Fruit fly (Drosophila melanogaster) Kc167 (cell line): ENCODE data around the gene AMPKalpha.

Experiments
- Myc ChIP-seq: fragments of >200 bp; optimal IDR thresholded peaks from 2 replicates; lab custom pipeline; 2017; ENCODE audit warnings: missing external identifiers
- Sin3A ChIP-seq: fragments of >200 bp; optimal IDR thresholded peaks from 2 replicates; lab custom pipeline; 2018; ENCODE audit warnings: missing external identifiers
- h ChIP-seq: fragments of >200 bp; optimal IDR thresholded peaks from 3 replicates; lab custom pipeline; 2018; ENCODE audit warnings: missing external identifiers
- insv ChIP-seq: fragments of >200 bp; optimal IDR thresholded peaks from 3 replicates; lab custom pipeline; 2018; ENCODE audit warnings: missing external identifiers
- psq ChIP-seq: fragments of >200 bp; optimal IDR thresholded peaks from 2 replicates; lab custom pipeline; 2017; ENCODE audit warnings: missing external identifiers
- ttk ChIP-seq: sonication (Bioruptor generic); optimal IDR thresholded peaks from 2 replicates; lab custom pipeline; 2017; ENCODE audit warnings: missing external identifiers

Gene AMPKalpha

dm6 chrX:1375265-1375958, at the start of gene AMPKalpha:
Gene AMPKalpha, plus strand, starts transcription at chrX:1375536.
- no peak for TF ChIP-seq psq (lab: Kevin White, UChicago)
- no peak for TF ChIP-seq ttk (lab: Kevin White, UChicago)
- no peak for TF ChIP-seq Myc (lab: Kevin White, UChicago)
- no peak for TF ChIP-seq insv (lab: Kevin White, UChicago)
- TF ChIP-seq Sin3A (lab: Kevin White, UChicago): no peak
- no peak for TF ChIP-seq h

dm6 chrX:1337998-1338397, 37.3 kb upstream of the AMPKalpha start:
- TF ChIP-seq ttk (lab: Kevin White, UChicago) (no peak), Sin3A (lab: Kevin White, UChicago) (no peak), psq (lab: Kevin White, UChicago) (no peak), insv (lab: Kevin White, UChicago) (no peak), Myc (lab: Kevin White, UChicago) (no peak), h (no peak)

dm6 chrX:1341528-1341927, 33.8 kb upstream of the AMPKalpha start, which contains the start of gene CG11409:
Gene CG11409, minus strand, starts transcription at chrX:1341587.
- no peak for TF ChIP-seq Sin3A (lab: Kevin White, UChicago)

- TF ChIP-seq Myc (lab: Kevin White, UChicago) (no peak), ttk (lab: Kevin White, UChicago) (no peak), Sin3A (lab: Kevin White, UChicago) (no peak), h (no peak), insv (lab: Kevin White, UChicago) (no peak), psq (lab: Kevin White, UChicago) (no peak)
These were observed 33.4 kb upstream of the AMPKalpha start, which contains the start of gene Naa30A for dm6 chrX:1341944-1342392. Gene Naa30A, plus strand, starts transcription at chrX:1342106.

dm6 chrX:1346256-1346655, 29.1 kb upstream of the AMPKalpha start, which contains the start of gene Tsp2A:
Gene Tsp2A, plus strand, starts transcription at chrX:1346553.
- TF ChIP-seq ttk (lab: Kevin White, UChicago) (no peak), h (no peak), Myc (lab: Kevin White, UChicago) (no peak), Sin3A (lab: Kevin White, UChicago) (no peak), psq (lab: Kevin White, UChicago) (no peak), insv (lab: Kevin White, UChicago) (no peak)

- no peak for TF ChIP-seq Myc (lab: Kevin White, UChicago)
- no peak for TF ChIP-seq h
- TF ChIP-seq psq (lab: Kevin White, UChicago): no peak
- no peak for TF ChIP-seq Sin3A (lab: Kevin White, UChicago)
- TF ChIP-seq ttk (lab: Kevin White, UChicago): no peak
- no peak for TF ChIP-seq insv (lab: Kevin White, UChicago)
These were observed 28.5 kb upstream of the AMPKalpha start for dm6 chrX:1346833-1347232.

- TF ChIP-seq h: no peak
- TF ChIP-seq psq (lab: Kevin White, UChicago): no peak
- TF ChIP-seq Sin3A (lab: Kevin White, UChicago): no peak
- no peak for TF ChIP-seq insv (lab: Kevin White, UChicago)
- TF ChIP-seq ttk (lab: Kevin White, UChicago): no peak
- no peak for TF ChIP-seq Myc (lab: Kevin White, UChicago)
These were observed 26.1 kb upstream of the AMPKalpha start, which contains the start of gene MTPAP for dm6 chrX:1349255-1349654. Gene MTPAP, minus strand, starts transcription at chrX:1349357.

dm6 chrX:1353322-1354212, 21.8 kb upstream of the AMPKalpha start, which contains the start of the genes CG12773 and CG11417:
Gene CG12773, minus strand, starts transcription at chrX:1353981.
Gene CG11417, plus strand, starts transcription at chrX:1354014.
- no peak for TF ChIP-seq ttk (lab: Kevin White, UChicago)
- no peak for TF ChIP-seq h
- TF ChIP-seq Myc (lab: Kevin White, UChicago): no peak
- no peak for TF ChIP-seq Sin3A (lab: Kevin White, UChicago)
- TF ChIP-seq psq (lab: Kevin White, UChicago): no peak
- TF ChIP-seq insv (lab: Kevin White, UChicago): no peak

- TF ChIP-seq h (no peak), ttk (lab: Kevin White, UChicago) (no peak), Sin3A (lab: Kevin White, UChicago) (no peak), insv (lab: Kevin White, UChicago) (no peak), psq (lab: Kevin White, UChicago) (no peak), Myc (lab: Kevin White, UChicago) (no peak)
These were observed 17.8 kb upstream of the AMPKalpha start, which contains the start of gene png for dm6 chrX:1357501-1357900. Gene png, minus strand, starts transcription at chrX:1357601.

dm6 chrX:1368949-1369348, 6.4 kb upstream of the AMPKalpha start, which contains the start of gene CG14770:
Gene CG14770, plus strand, starts transcription at chrX:1369249.
- TF ChIP-seq Sin3A (lab: Kevin White, UChicago) (no peak), ttk (lab: Kevin White, UChicago) (no peak)

dm6 chrX:1370104-1370802, 5.1 kb upstream of the AMPKalpha start, which contains the start of gene ssx:
Gene ssx, plus strand, starts transcription at chrX:1370580.
- TF ChIP-seq Sin3A (lab: Kevin White, UChicago): no peak
- TF ChIP-seq Myc (lab: Kevin White, UChicago): no peak
- no peak for TF ChIP-seq psq (lab: Kevin White, UChicago)
- TF ChIP-seq h: no peak
- no peak for TF ChIP-seq ttk (lab: Kevin White, UChicago)
- no peak for TF ChIP-seq insv (lab: Kevin White, UChicago)
